Fruit fly (Drosophila melanogaster): Measurements from ENCODE around the gene CG3609.

dm6 chr2L:2419913-2420312 lies 45.5 kb upstream of the CG3609 start, which contains the start of gene CG34447:
- TF ChIP-seq EcR (GFP tag; optimal IDR thresholded peaks at IDR 0.05) (no peak), CG8301 (tag; optimal IDR thresholded peaks at IDR 0.05) (no peak), D1 (tag; optimal IDR thresholded peaks at IDR 0.05) (no peak), CG8159 (tag; optimal IDR thresholded peaks at IDR 0.05) (no peak), fd96Ca (GFP tag; IDR thresholded peaks at IDR 0.05) (no peak), CG14655 (GFP tag; optimal IDR thresholded peaks at IDR 0.05) (no peak)
